Worm (Caenorhabditis elegans) whole organism, L2 larva: Measurements from ENCODE around the gene col-104.

Source experiments
- C34F6.9 ChIP-seq: fragments of 150-350 bp; optimal IDR thresholded peaks from 2 replicates; lab custom pipeline; 2014; ENCODE audit warnings: missing biosample characterization, missing genetic modification characterization
- F13H6.1 ChIP-seq: sonication (generic microtip); optimal IDR thresholded peaks from 2 replicates; lab custom pipeline; 2016; ENCODE audit warnings: missing genetic modification characterization, missing compliant biosample characterization
- R02D3.7 ChIP-seq: fragments of 150-350 bp; optimal IDR thresholded peaks from 2 replicates; lab custom pipeline; 2014; ENCODE audit warnings: missing biosample characterization, missing genetic modification characterization
- Y55F3AM.14 ChIP-seq: fragments of 200-800 bp; sonication (Bioruptor generic); optimal IDR thresholded peaks from 2 replicates; lab custom pipeline; 2018; ENCODE audit warnings: mild to moderate bottlenecking, missing genetic modification characterization, missing compliant biosample characterization
- ZK546.5 ChIP-seq: sonication (generic microtip); optimal IDR thresholded peaks from 2 replicates; lab custom pipeline; 2017; ENCODE audit warnings: missing biosample characterization, missing genetic modification characterization
- aly-2 ChIP-seq: fragments of 150-350 bp; optimal IDR thresholded peaks from 2 replicates; lab custom pipeline; 2014; ENCODE audit warnings: missing biosample characterization, missing genetic modification characterization
- ama-1 ChIP-seq: fragments of 150-350 bp; optimal IDR thresholded peaks from 2 replicates; lab custom pipeline; 2018; ENCODE audit warnings: inconsistent platforms
- ceh-16 ChIP-seq: fragments of 150-350 bp; optimal IDR thresholded peaks from 2 replicates; lab custom pipeline; 2014; ENCODE audit warnings: missing biosample characterization, missing genetic modification characterization
- ceh-82 ChIP-seq: fragments of 150-350 bp; optimal IDR thresholded peaks from 2 replicates; lab custom pipeline; 2014; ENCODE audit warnings: missing biosample characterization, missing genetic modification characterization
- crh-2 ChIP-seq: sonication (generic microtip); optimal IDR thresholded peaks from 2 replicates; lab custom pipeline; 2017; ENCODE audit warnings: missing biosample characterization, missing genetic modification characterization
- dmd-4 ChIP-seq: sonication (generic microtip); optimal IDR thresholded peaks from 2 replicates; lab custom pipeline; 2017; ENCODE audit warnings: missing biosample characterization, missing genetic modification characterization
- elt-1 ChIP-seq: fragments of 150-350 bp; optimal IDR thresholded peaks from 2 replicates; lab custom pipeline; 2014; ENCODE audit warnings: missing biosample characterization, missing genetic modification characterization
- fos-1 ChIP-seq: fragments of 150-350 bp; optimal IDR thresholded peaks from 2 replicates; lab custom pipeline; 2014; ENCODE audit warnings: missing biosample characterization, missing genetic modification characterization
- gmeb-1 ChIP-seq: fragments of 150-350 bp; optimal IDR thresholded peaks from 2 replicates; lab custom pipeline; 2014; ENCODE audit warnings: missing biosample characterization, missing genetic modification characterization
- lin-13 ChIP-seq: fragments of 150-350 bp; optimal IDR thresholded peaks from 2 replicates; lab custom pipeline; 2014; ENCODE audit warnings: missing biosample characterization, missing genetic modification reagents, missing genetic modification characterization
- lsy-2 ChIP-seq, 2 experiments: fragments of 150-350 bp in 1 of 2; sonication (generic microtip) in 1 of 2; optimal IDR thresholded peaks; 2 replicates each; lab custom pipeline; 2014 to 2017; ENCODE audit warnings: missing biosample characterization in 2 of 2, missing genetic modification characterization in 2 of 2
- mbf-1 ChIP-seq: sonication (generic microtip); optimal IDR thresholded peaks from 2 replicates; lab custom pipeline; 2017; ENCODE audit warnings: missing biosample characterization, missing genetic modification characterization
- mdl-1 ChIP-seq, 2 experiments: fragments of 150-350 bp in 1 of 2; sonication (generic microtip) in 1 of 2; optimal IDR thresholded peaks; 2 replicates each; lab custom pipeline; 2017; ENCODE audit warnings: missing biosample characterization in 2 of 2, missing genetic modification characterization in 2 of 2
- nhr-10 ChIP-seq: sonication (generic microtip); optimal IDR thresholded peaks from 2 replicates; lab custom pipeline; 2017; ENCODE audit warnings: missing biosample characterization, missing genetic modification characterization
- nhr-11 ChIP-seq: fragments of 150-350 bp; optimal IDR thresholded peaks from 2 replicates; lab custom pipeline; 2014; ENCODE audit warnings: missing biosample characterization, missing genetic modification characterization
- nhr-12 ChIP-seq: fragments of 150-350 bp; optimal IDR thresholded peaks from 2 replicates; lab custom pipeline; 2014; ENCODE audit warnings: missing biosample characterization, missing genetic modification characterization
- nhr-129 ChIP-seq: fragments of 150-350 bp; optimal IDR thresholded peaks from 2 replicates; lab custom pipeline; 2014; ENCODE audit warnings: missing biosample characterization, missing genetic modification characterization
- nhr-237 ChIP-seq: fragments of 150-350 bp; optimal IDR thresholded peaks from 2 replicates; lab custom pipeline; 2014; ENCODE audit warnings: missing biosample characterization, missing genetic modification characterization
- nhr-25 ChIP-seq: fragments of 150-350 bp; sonication (generic microtip); optimal IDR thresholded peaks from 3 replicates; lab custom pipeline; 2014; ENCODE audit warnings: missing biosample characterization, missing genetic modification characterization
- nhr-6 ChIP-seq: fragments of 150-350 bp; optimal IDR thresholded peaks from 2 replicates; lab custom pipeline; 2014; ENCODE audit warnings: missing biosample characterization, missing genetic modification characterization
- nhr-77 ChIP-seq: fragments of 150-350 bp; optimal IDR thresholded peaks from 2 replicates; lab custom pipeline; 2014; ENCODE audit warnings: missing biosample characterization, missing genetic modification characterization
- sem-4 ChIP-seq: fragments of 150-350 bp; optimal IDR thresholded peaks from 2 replicates; lab custom pipeline; 2014; ENCODE audit warnings: missing biosample characterization, missing genetic modification reagents, missing genetic modification characterization
- skn-1 ChIP-seq: sonication (generic microtip); optimal IDR thresholded peaks from 2 replicates; lab custom pipeline; 2017; ENCODE audit warnings: missing biosample characterization, missing genetic modification characterization
- sma-3 ChIP-seq: sonication (generic microtip); optimal IDR thresholded peaks from 2 replicates; lab custom pipeline; 2016; ENCODE audit warnings: missing genetic modification reagents, missing genetic modification characterization, missing compliant biosample characterization
- sma-9 ChIP-seq, 2 experiments: fragments of 150-350 bp in 1 of 2; sonication (generic microtip) in 1 of 2; optimal IDR thresholded peaks; 2 replicates each; lab custom pipeline; 2014 to 2016; ENCODE audit warnings: missing genetic modification characterization in 2 of 2, mild to moderate bottlenecking in 1 of 2, missing biosample characterization in 1 of 2, missing compliant biosample characterization in 1 of 2, missing genetic modification reagents in 1 of 2, moderate library complexity in 1 of 2
- snpc-4 ChIP-seq: fragments of 150-350 bp; optimal IDR thresholded peaks from 2 replicates; lab custom pipeline; 2014; ENCODE audit warnings: missing biosample characterization, missing genetic modification characterization
- unc-55 ChIP-seq: fragments of 150-350 bp; sonication (generic microtip); optimal IDR thresholded peaks from 3 replicates; lab custom pipeline; 2014; ENCODE audit warnings: missing biosample characterization, missing genetic modification reagents, missing genetic modification characterization
- ztf-1 ChIP-seq: fragments of 200-800 bp; sonication (Bioruptor generic); conservative IDR thresholded peaks from 2 replicates; pipeline ENCODE4 v1.3.6; 2022; ENCODE audit warnings: missing genetic modification characterization, missing compliant biosample characterization
- ztf-11 ChIP-seq: sonication (generic microtip); optimal IDR thresholded peaks from 2 replicates; lab custom pipeline; 2017; ENCODE audit warnings: missing biosample characterization, missing genetic modification characterization
- ztf-4 ChIP-seq: fragments of 150-350 bp; optimal IDR thresholded peaks from 2 replicates; lab custom pipeline; 2014; ENCODE audit warnings: missing biosample characterization, missing genetic modification characterization

The col-104 gene

DNA sequence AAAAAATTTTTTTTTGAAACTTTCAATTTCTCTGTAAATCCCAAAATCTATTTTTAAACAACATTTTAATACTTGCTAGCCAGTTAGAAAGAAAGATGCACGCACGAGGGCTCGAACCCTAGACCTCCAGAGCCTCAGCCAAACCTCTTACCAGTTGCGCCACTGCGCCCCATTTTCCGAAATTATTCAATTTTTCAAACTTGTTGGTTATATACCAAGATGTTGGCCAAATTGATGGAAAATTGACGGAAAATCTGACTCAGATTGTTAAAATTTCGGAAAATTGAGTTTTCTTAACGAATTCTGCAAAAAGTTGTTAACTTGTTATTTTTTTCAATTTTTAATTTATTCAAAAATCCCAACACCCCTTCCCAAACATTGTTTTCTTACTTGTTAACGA, 10.7 kb upstream of the col-104 start:
- TF ChIP-seq C34F6.9 (tag; lab: Kevin White, UChicago) (no peak), ceh-16 (tag; lab: Kevin White, UChicago) (no peak), nhr-25 (tag; lab: Kevin White, UChicago) (no peak), ZK546.5 (tag; lab: Kevin White, UChicago) (no peak), snpc-4 (tag; lab: Kevin White, UChicago) (no peak), nhr-12 (tag; lab: Kevin White, UChicago) (no peak), crh-2 (tag; lab: Kevin White, UChicago) (no peak), sem-4 (tag; lab: Kevin White, UChicago) (no peak), dmd-4 (no peak), lsy-2 (tag; optimal IDR thresholded peaks at IDR 0.05; lab: Kevin White, UChicago) (no peak), nhr-10 (tag; lab: Kevin White, UChicago) (no peak)

DNA sequence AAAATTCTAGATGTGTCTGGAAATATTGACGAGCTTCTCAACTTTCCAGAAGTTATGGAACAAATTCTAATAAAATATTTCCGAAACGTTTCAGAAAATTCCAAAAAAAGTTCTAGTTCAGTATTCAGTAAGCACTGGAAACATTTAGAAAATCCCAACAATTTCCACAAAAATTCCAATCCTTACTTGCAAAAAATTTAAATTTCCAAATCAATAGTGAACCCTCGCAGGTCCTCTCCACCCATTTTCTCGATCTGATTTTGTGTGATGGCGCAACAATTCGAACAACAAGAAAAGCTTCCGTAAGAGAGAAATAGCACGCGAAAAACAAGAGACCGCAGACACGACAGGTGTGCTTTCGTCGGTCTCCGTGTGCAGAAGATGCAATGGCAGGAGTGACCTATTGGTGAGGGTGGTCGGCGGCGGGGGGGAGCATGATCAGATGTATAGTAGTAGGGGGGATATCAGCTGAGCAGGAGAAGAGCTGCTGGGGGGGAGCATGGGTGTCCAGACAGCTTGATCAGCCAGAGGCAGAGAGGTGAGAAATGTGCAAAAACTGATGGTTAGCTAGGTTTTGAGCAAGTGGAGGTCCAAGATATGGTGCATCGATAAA, 6.6 kb upstream of the col-104 start:
- peak; percentile 72 for TF ChIP-seq F13H6.1 (tag; lab: Kevin White, UChicago)
- no peak for TF ChIP-seq ztf-1 (GFP tag; lab: Robert Waterston, UW)
- no peak for TF ChIP-seq ama-1 (lab: Kevin White, UChicago)

DNA sequence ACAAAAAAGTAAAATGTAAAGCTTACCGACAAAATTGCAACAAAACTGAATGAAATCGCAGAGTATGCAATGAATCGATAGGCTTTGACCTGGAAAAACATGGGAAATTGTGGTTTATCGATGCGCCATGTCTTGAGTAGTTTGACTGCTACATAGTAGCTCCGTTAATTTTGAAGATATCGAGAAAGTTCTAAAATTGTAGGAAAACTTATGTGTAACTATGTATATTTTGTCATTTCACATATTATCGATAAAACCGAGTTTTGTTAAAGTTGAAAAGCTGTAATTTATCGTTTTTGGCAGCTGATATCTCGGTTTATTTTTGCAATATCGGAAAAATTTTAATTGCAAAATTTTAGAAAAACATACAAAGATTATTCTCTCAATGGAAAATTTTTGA, 4.0 kb upstream of the col-104 start, which contains the start of gene col-105:
Gene col-105, minus strand, starts transcription at position 101 of the 400 bp plus-strand sequence.
- TF ChIP-seq nhr-77 (no peak), sem-4 (tag; lab: Kevin White, UChicago) (no peak), sma-3 (GFP tag; lab: Kevin White, UChicago) (no peak), ceh-16 (tag; lab: Kevin White, UChicago) (no peak), elt-1 (no peak), nhr-6 (tag; lab: Kevin White, UChicago) (no peak), R02D3.7 (tag; lab: Kevin White, UChicago) (no peak), mbf-1 (no peak), aly-2 (no peak), F13H6.1 (tag; lab: Kevin White, UChicago) (no peak)

DNA sequence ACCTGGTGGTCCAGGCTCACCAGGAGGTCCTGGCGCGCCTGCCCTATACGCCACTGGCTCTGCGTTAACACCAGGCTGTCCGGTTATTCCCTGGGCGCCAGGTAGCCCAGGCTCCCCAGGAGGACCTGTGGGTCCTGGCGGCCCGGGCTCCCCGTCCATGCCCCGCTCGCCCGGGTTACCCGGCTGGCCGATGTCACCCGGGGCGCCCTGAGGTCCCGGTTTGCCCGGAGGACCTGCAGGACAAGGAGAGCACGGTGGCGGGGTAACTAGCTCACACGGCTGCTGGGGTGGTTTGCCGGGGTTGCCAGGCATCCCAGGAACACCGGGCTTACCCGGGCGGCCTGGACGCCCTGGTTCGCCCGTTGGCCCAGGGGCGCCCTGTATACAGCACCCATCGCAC, 3.0 kb upstream of the col-104 start:
- TF ChIP-seq sma-9 (GFP tag; optimal IDR thresholded peaks at IDR 0.05; lab: Kevin White, UChicago), result no peak
- no peak for TF ChIP-seq sma-9 (tag; optimal IDR thresholded peaks at IDR 0.05; lab: Kevin White, UChicago)
- TF ChIP-seq ZK546.5 (tag; lab: Kevin White, UChicago), result no peak
- no peak for TF ChIP-seq aly-2
- no peak for TF ChIP-seq Y55F3AM.14 (GFP tag; lab: Kevin White, UChicago)
- TF ChIP-seq gmeb-1, result no peak
- TF ChIP-seq skn-1 (tag; lab: Kevin White, UChicago), result no peak
- TF ChIP-seq unc-55, result no peak
- TF ChIP-seq mdl-1 (tag; optimal IDR thresholded peaks at IDR 0.05; lab: Kevin White, UChicago), result no peak
- no peak for TF ChIP-seq ztf-4 (tag; lab: Kevin White, UChicago)
- TF ChIP-seq fos-1, result no peak
- TF ChIP-seq ztf-11 (tag; lab: Kevin White, UChicago), result no peak
- no peak for TF ChIP-seq lin-13 (GFP tag; lab: Kevin White, UChicago)
- no peak for TF ChIP-seq ztf-1 (GFP tag; lab: Robert Waterston, UW)
- TF ChIP-seq nhr-77, result no peak
- no peak for TF ChIP-seq nhr-129 (tag; lab: Kevin White, UChicago)
- TF ChIP-seq, all 48 proteins: peak for 0

DNA sequence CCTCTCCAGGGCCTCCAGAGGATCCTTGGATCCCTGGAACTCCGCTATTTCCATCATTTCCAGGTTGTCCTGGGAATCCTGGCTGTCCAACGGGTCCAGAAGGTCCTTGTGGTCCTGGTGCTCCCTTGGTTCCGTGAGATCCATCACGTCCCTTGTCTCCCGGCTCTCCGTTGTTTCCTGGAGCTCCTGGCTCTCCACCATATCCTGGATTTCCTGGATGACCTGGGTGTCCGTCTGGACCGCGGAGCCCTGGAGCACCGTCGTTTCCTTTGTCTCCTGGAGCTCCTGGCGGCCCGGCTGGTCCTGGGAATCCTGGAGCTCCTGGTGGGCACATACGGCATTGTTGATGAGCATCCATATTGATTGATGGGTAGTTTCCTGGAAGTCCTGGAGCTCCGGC, 1.3 kb downstream of the col-104 start:
- TF ChIP-seq elt-1 (no peak), nhr-12 (tag; lab: Kevin White, UChicago) (no peak), ceh-82 (tag; lab: Kevin White, UChicago) (no peak), ztf-1 (GFP tag; lab: Robert Waterston, UW) (no peak), mdl-1 (tag; optimal IDR thresholded peaks at IDR 0.05; lab: Kevin White, UChicago) (no peak), unc-55 (no peak), fos-1 (no peak), ZK546.5 (tag; lab: Kevin White, UChicago) (no peak), R02D3.7 (tag; lab: Kevin White, UChicago) (no peak), nhr-237 (tag; lab: Kevin White, UChicago) (no peak), crh-2 (tag; lab: Kevin White, UChicago) (no peak), lin-13 (GFP tag; lab: Kevin White, UChicago) (no peak), ztf-11 (tag; lab: Kevin White, UChicago) (no peak), ama-1 (lab: Kevin White, UChicago) (no peak), nhr-11 (no peak)
